Worm (Caenorhabditis elegans) whole organism, L1 larva: ENCODE measurements around the gene Y38A10A.11.
A peak's percentile ranks its signal among the peaks of the same experiment; 100 is the strongest.

Experiments
- C16A3.4 ChIP-seq: fragments of 150-350 bp; optimal IDR thresholded peaks from 2 replicates; lab custom pipeline; 2014; ENCODE audit warnings: missing biosample characterization, missing genetic modification characterization
- C34B4.2 ChIP-seq: sonication (generic microtip); optimal IDR thresholded peaks from 2 replicates; lab custom pipeline; 2017; ENCODE audit warnings: mild to moderate bottlenecking, missing genetic modification characterization, missing compliant biosample characterization
- aly-2 ChIP-seq: fragments of 150-350 bp; optimal IDR thresholded peaks from 2 replicates; lab custom pipeline; 2014; ENCODE audit warnings: missing biosample characterization, missing genetic modification characterization
- ama-1 ChIP-seq: fragments of 150-350 bp; optimal IDR thresholded peaks from 2 replicates; lab custom pipeline; 2014
- blmp-1 ChIP-seq: fragments of 150-350 bp; optimal IDR thresholded peaks from 2 replicates; lab custom pipeline; 2014; ENCODE audit warnings: missing biosample characterization, missing genetic modification characterization
- ceh-63 ChIP-seq: fragments of 200-800 bp; sonication (Bioruptor generic); optimal IDR thresholded peaks from 2 replicates; lab custom pipeline; 2018; ENCODE audit warnings: mild to moderate bottlenecking, missing genetic modification characterization, missing compliant biosample characterization
- ceh-88 ChIP-seq: fragments of 200-800 bp; sonication (Bioruptor generic); IDR thresholded peaks from 2 replicates; pipeline ENCODE4 v1.3.6; 2022; ENCODE audit warnings: missing genetic modification characterization, missing compliant biosample characterization
- ces-1 ChIP-seq: fragments of 150-350 bp; optimal IDR thresholded peaks from 2 replicates; lab custom pipeline; 2014; ENCODE audit warnings: missing biosample characterization, missing genetic modification reagents, missing genetic modification characterization
- dpl-1 ChIP-seq, 3 experiments: fragments of 150-350 bp in 2 of 3; sonication (generic microtip) in 1 of 3; optimal IDR thresholded peaks; 2 replicates each; lab custom pipeline; 2014 to 2017; ENCODE audit warnings: missing biosample characterization in 3 of 3, missing genetic modification characterization in 3 of 3, missing genetic modification reagents in 3 of 3
- dsc-1 ChIP-seq: sonication (generic microtip); optimal IDR thresholded peaks from 2 replicates; lab custom pipeline; 2016; ENCODE audit warnings: mild to moderate bottlenecking, missing genetic modification characterization, missing compliant biosample characterization
- efl-1 ChIP-seq, 4 experiments: fragments of 150-350 bp; optimal IDR thresholded peaks in 3 of 4; peaks in 1 of 4; 1 replicate in 1 of 4; 2 replicates in 3 of 4; lab custom pipeline; 2014; ENCODE audit warnings: missing biosample characterization in 2 of 4, missing genetic modification characterization in 2 of 4, missing genetic modification reagents in 2 of 4
- egl-13 ChIP-seq: sonication (generic microtip); optimal IDR thresholded peaks from 2 replicates; lab custom pipeline; 2016; ENCODE audit warnings: missing genotype, missing genetic modification reagents, missing genetic modification characterization, missing compliant biosample characterization
- egl-27 ChIP-seq, 2 experiments: fragments of 150-350 bp in 1 of 2; sonication (generic microtip); optimal IDR thresholded peaks; 3 replicates each; lab custom pipeline; 2017 to 2018; ENCODE audit warnings: missing biosample characterization in 2 of 2, missing genetic modification characterization in 2 of 2, missing genetic modification reagents in 2 of 2
- elt-2 ChIP-seq: sonication (generic microtip); optimal IDR thresholded peaks from 2 replicates; lab custom pipeline; 2016; ENCODE audit warnings: missing genetic modification characterization, mild to moderate bottlenecking, inconsistent platforms, missing compliant biosample characterization, missing genetic modification reagents
- elt-3 ChIP-seq, 6 experiments: fragments of 150-350 bp in 1 of 6; sonication (generic microtip); optimal IDR thresholded peaks; 2 replicates each; lab custom pipeline; 2017 to 2018; ENCODE audit warnings: missing biosample characterization in 6 of 6, missing genetic modification characterization in 6 of 6, inconsistent platforms in 1 of 6
- fkh-10 ChIP-seq: sonication (generic microtip); optimal IDR thresholded peaks from 2 replicates; lab custom pipeline; 2017; ENCODE audit warnings: missing biosample characterization, missing genetic modification reagents, missing genetic modification characterization
- fkh-8 ChIP-seq: sonication (generic microtip); optimal IDR thresholded peaks from 2 replicates; lab custom pipeline; 2016; ENCODE audit warnings: mild to moderate bottlenecking, missing genetic modification characterization, missing compliant biosample characterization
- irx-1 ChIP-seq: sonication (generic microtip); optimal IDR thresholded peaks from 2 replicates; lab custom pipeline; 2016; ENCODE audit warnings: missing genetic modification characterization, missing compliant biosample characterization
- isw-1 ChIP-seq: fragments of 200-800 bp; sonication (Bioruptor generic); IDR thresholded peaks from 2 replicates; pipeline ENCODE4 v1.3.6; 2022; ENCODE audit warnings: missing genetic modification characterization, missing compliant biosample characterization
- jun-1 ChIP-seq: fragments of 150-350 bp; optimal IDR thresholded peaks from 2 replicates; lab custom pipeline; 2014; ENCODE audit warnings: missing biosample characterization, missing genetic modification reagents, missing genetic modification characterization
- lin-14 ChIP-seq: fragments of 200-800 bp; sonication (Bioruptor generic); optimal IDR thresholded peaks from 2 replicates; lab custom pipeline; 2018; ENCODE audit warnings: mild to moderate bottlenecking, missing genetic modification characterization, moderate library complexity, missing compliant biosample characterization
- lin-35 ChIP-seq, 2 experiments: fragments of 150-350 bp; optimal IDR thresholded peaks; 2 replicates each; lab custom pipeline; 2014; ENCODE audit warnings: missing biosample characterization in 2 of 2, missing genetic modification characterization in 2 of 2, missing genetic modification reagents in 2 of 2
- lir-3 ChIP-seq: sonication (generic microtip); optimal IDR thresholded peaks from 2 replicates; lab custom pipeline; 2016; ENCODE audit warnings: mild to moderate bottlenecking, missing genetic modification characterization, moderate library complexity, missing compliant biosample characterization; ENCODE audit not compliant: poor library complexity
- lsy-2 ChIP-seq, 2 experiments: fragments of 150-350 bp; optimal IDR thresholded peaks; 2 replicates each; lab custom pipeline; 2014; ENCODE audit warnings: missing biosample characterization in 2 of 2, missing genetic modification characterization in 2 of 2
- mab-9 ChIP-seq: fragments of 200-800 bp; sonication (Bioruptor generic); IDR thresholded peaks from 2 replicates; pipeline ENCODE4 v1.3.6; 2022; ENCODE audit warnings: missing genetic modification reagents, missing genetic modification characterization, missing compliant biosample characterization
- mef-2 ChIP-seq: fragments of 150-350 bp; optimal IDR thresholded peaks from 2 replicates; lab custom pipeline; 2014; ENCODE audit warnings: missing biosample characterization, missing genetic modification characterization
- nhr-20 ChIP-seq: sonication (generic microtip); optimal IDR thresholded peaks from 2 replicates; lab custom pipeline; 2016; ENCODE audit warnings: mild to moderate bottlenecking, missing genetic modification characterization, missing compliant biosample characterization
- nhr-47 ChIP-seq: sonication (generic microtip); optimal IDR thresholded peaks from 2 replicates; lab custom pipeline; 2016; ENCODE audit warnings: mild to moderate bottlenecking, missing genetic modification characterization, moderate library complexity, missing compliant biosample characterization
- nhr-76 ChIP-seq: sonication (generic microtip); optimal IDR thresholded peaks from 2 replicates; lab custom pipeline; 2017; ENCODE audit warnings: missing biosample characterization, missing genetic modification characterization
- pag-3 ChIP-seq: sonication (generic microtip); optimal IDR thresholded peaks from 2 replicates; lab custom pipeline; 2017; ENCODE audit warnings: missing genetic modification characterization, mild to moderate bottlenecking, missing compliant biosample characterization, antibody characterized with exemption, borderline replicate concordance; ENCODE audit not compliant: insufficient read depth
- pax-3 ChIP-seq: fragments of 200-800 bp; sonication (Bioruptor generic); optimal IDR thresholded peaks from 2 replicates; lab custom pipeline; 2018; ENCODE audit warnings: mild to moderate bottlenecking, missing genetic modification characterization, moderate library complexity, missing compliant biosample characterization
- pqm-1 ChIP-seq: sonication (generic microtip); optimal IDR thresholded peaks from 3 replicates; lab custom pipeline; 2017; ENCODE audit warnings: missing biosample characterization, missing genetic modification characterization
- skn-1 ChIP-seq: fragments of 150-350 bp; optimal IDR thresholded peaks from 2 replicates; lab custom pipeline; 2014; ENCODE audit warnings: missing biosample characterization, missing genetic modification characterization
- snpc-4 ChIP-seq: fragments of 150-350 bp; optimal IDR thresholded peaks from 2 replicates; lab custom pipeline; 2014; ENCODE audit warnings: missing biosample characterization, missing genetic modification characterization
- swsn-7 ChIP-seq: sonication (generic microtip); optimal IDR thresholded peaks from 2 replicates; lab custom pipeline; 2016; ENCODE audit warnings: missing genetic modification characterization, missing compliant biosample characterization
- tbx-2 ChIP-seq: sonication (generic microtip); optimal IDR thresholded peaks from 2 replicates; lab custom pipeline; 2016; ENCODE audit warnings: missing genetic modification characterization, missing compliant biosample characterization
- tlp-1 ChIP-seq: fragments of 150-350 bp; optimal IDR thresholded peaks from 2 replicates; lab custom pipeline; 2014; ENCODE audit warnings: missing biosample characterization, missing genetic modification characterization
- unc-30 ChIP-seq: sonication (generic microtip); optimal IDR thresholded peaks from 2 replicates; lab custom pipeline; 2017; ENCODE audit warnings: missing biosample characterization, missing genetic modification characterization
- unc-86 ChIP-seq: sonication (generic microtip); optimal IDR thresholded peaks from 2 replicates; lab custom pipeline; 2016; ENCODE audit warnings: missing genetic modification characterization, missing compliant biosample characterization
- vab-15 ChIP-seq: sonication (generic microtip); optimal IDR thresholded peaks from 2 replicates; lab custom pipeline; 2017; ENCODE audit warnings: missing genotype, mild to moderate bottlenecking, missing genetic modification characterization, missing compliant biosample characterization
- zag-1 ChIP-seq: fragments of 150-350 bp; optimal IDR thresholded peaks from 2 replicates; lab custom pipeline; 2014; ENCODE audit warnings: missing biosample characterization, missing genetic modification characterization
- zip-4 ChIP-seq: fragments of 200-800 bp; sonication (Bioruptor generic); optimal IDR thresholded peaks from 2 replicates; lab custom pipeline; 2018; ENCODE audit warnings: mild to moderate bottlenecking, missing genetic modification characterization, moderate library complexity, missing compliant biosample characterization
- ztf-11 ChIP-seq, 2 experiments: sonication (generic microtip); optimal IDR thresholded peaks; 2 replicates each; lab custom pipeline; 2016 to 2017; ENCODE audit warnings: missing genetic modification characterization in 2 of 2, missing biosample characterization in 1 of 2, missing compliant biosample characterization in 1 of 2
- ztf-4 ChIP-seq: fragments of 150-350 bp; optimal IDR thresholded peaks from 2 replicates; lab custom pipeline; 2014; ENCODE audit warnings: missing biosample characterization, missing genetic modification characterization

Y38A10A.11 gene

ce11 chrV:6105374-6105773, 2.0 kb upstream of the Y38A10A.11 start, which contains the start of gene atf-8:
Gene atf-8, plus strand, starts transcription at chrV:6105607.
- TF ChIP-seq blmp-1 (tag; lab: Kevin White, UChicago) (peak; percentile 100), pag-3 (no peak)
- TF ChIP-seq, all 84 proteins: peak for 1

ce11 chrV:6101243-6101898, 2.0 kb downstream of the Y38A10A.11 start:
- no peak for TF ChIP-seq C34B4.2 (tag; lab: Kevin White, UChicago)
- TF ChIP-seq ceh-63 (GFP tag; lab: Kevin White, UChicago) = no peak
- peak in 1 of 2 experiments; percentile 80 for TF ChIP-seq lsy-2 (tag; optimal IDR thresholded peaks at IDR 0.05; lab: Kevin White, UChicago)
- peak; percentile 18 to 33 for TF ChIP-seq lin-35 (GFP tag; optimal IDR thresholded peaks at IDR 0.05; lab: Kevin White, UChicago)
- no peak for TF ChIP-seq swsn-7 (tag; lab: Kevin White, UChicago)
- TF ChIP-seq ztf-11 (tag; optimal IDR thresholded peaks at IDR 0.05; lab: Kevin White, UChicago) = no peak
- no peak for TF ChIP-seq unc-86 (tag; lab: Kevin White, UChicago)
- TF ChIP-seq dpl-1 (GFP tag; optimal IDR thresholded peaks at IDR 0.05; lab: Kevin White, UChicago) = peak in 2 of 3 experiments; percentile 20 to 63
- TF ChIP-seq elt-3 (tag; optimal IDR thresholded peaks at IDR 0.05; lab: Kevin White, UChicago) = peak in 1 of 6 experiments; percentile 4
- peak; percentile 60 for TF ChIP-seq elt-2 (tag; lab: Kevin White, UChicago)
- no peak for TF ChIP-seq tbx-2
- no peak for TF ChIP-seq ztf-4 (tag; lab: Kevin White, UChicago)
- no peak for TF ChIP-seq lin-14 (GFP tag; lab: Kevin White, UChicago)
- no peak for TF ChIP-seq lir-3 (tag; lab: Kevin White, UChicago)
- TF ChIP-seq skn-1 (tag; lab: Kevin White, UChicago) = no peak
- TF ChIP-seq C16A3.4 = no peak
- TF ChIP-seq ama-1 (lab: Kevin White, UChicago) = no peak
- peak; percentile 8 to 25 for TF ChIP-seq efl-1 (optimal IDR thresholded peaks at IDR 0.05; lab: Kevin White, UChicago)
- peak; percentile 54 to 80 for TF ChIP-seq efl-1 (GFP tag; optimal IDR thresholded peaks at IDR 0.05 in 1 of 2; lab: Kevin White, UChicago)
- TF ChIP-seq tlp-1 = no peak

- no peak for TF ChIP-seq zag-1
- TF ChIP-seq pax-3 (tag; lab: Kevin White, UChicago) = peak; percentile 92
- peak; percentile 98 for TF ChIP-seq lin-14 (GFP tag; lab: Kevin White, UChicago)
- peak; percentile 52 for TF ChIP-seq aly-2 (tag; lab: Kevin White, UChicago)
- TF ChIP-seq egl-27 (tag; optimal IDR thresholded peaks at IDR 0.05; lab: Kevin White, UChicago) = peak; percentile 26 to 73
- TF ChIP-seq ces-1 (GFP tag; lab: Kevin White, UChicago) = no peak
- peak; percentile 88 for TF ChIP-seq lin-35 (GFP tag; optimal IDR thresholded peaks at IDR 0.05; lab: Kevin White, UChicago)
- peak; percentile 94 for TF ChIP-seq dsc-1 (tag; lab: Kevin White, UChicago)
- peak; percentile 71 for TF ChIP-seq nhr-76 (tag; lab: Kevin White, UChicago)
- TF ChIP-seq ceh-88 (GFP tag; lab: Robert Waterston, UW) = peak; percentile 44
- TF ChIP-seq vab-15 = no peak
- TF ChIP-seq nhr-20 (tag; lab: Kevin White, UChicago) = peak; percentile 97
- TF ChIP-seq ztf-11 (tag; optimal IDR thresholded peaks at IDR 0.05; lab: Kevin White, UChicago) = peak in 1 of 2 experiments; percentile 93
- TF ChIP-seq pag-3 = no peak
- TF ChIP-seq mab-9 (GFP tag; lab: Robert Waterston, UW) = peak; percentile 85
- TF ChIP-seq efl-1 (optimal IDR thresholded peaks at IDR 0.05; lab: Kevin White, UChicago) = peak; percentile 88 to 89
- TF ChIP-seq efl-1 (GFP tag; optimal IDR thresholded peaks at IDR 0.05 in 1 of 2; lab: Kevin White, UChicago) = peak; percentile 78 to 98
- peak; percentile 96 for TF ChIP-seq fkh-8 (tag; lab: Kevin White, UChicago)
- peak; percentile 74 for TF ChIP-seq fkh-10 (GFP tag; lab: Kevin White, UChicago)
- peak; percentile 79 for TF ChIP-seq C16A3.4
- TF ChIP-seq isw-1 (GFP tag; lab: Robert Waterston, UW) = peak; percentile 95
- TF ChIP-seq blmp-1 (tag; lab: Kevin White, UChicago) = peak; percentile 72
- TF ChIP-seq mef-2 (tag; lab: Kevin White, UChicago) = peak; percentile 67
- TF ChIP-seq lir-3 (tag; lab: Kevin White, UChicago) = peak; percentile 69
- peak; percentile 92 for TF ChIP-seq egl-13 (tag; lab: Kevin White, UChicago)
- TF ChIP-seq pqm-1 = no peak
- TF ChIP-seq elt-2 (tag; lab: Kevin White, UChicago) = peak; percentile 93
- TF ChIP-seq dpl-1 (GFP tag; optimal IDR thresholded peaks at IDR 0.05; lab: Kevin White, UChicago) = peak; percentile 79 to 83 (median 82)
- TF ChIP-seq jun-1 = peak; percentile 84
- peak; percentile 73 for TF ChIP-seq skn-1 (tag; lab: Kevin White, UChicago)
- TF ChIP-seq snpc-4 (tag; lab: Kevin White, UChicago) = peak; percentile 63
- peak; percentile 87 for TF ChIP-seq zip-4 (GFP tag; lab: Kevin White, UChicago)
- TF ChIP-seq unc-30 (tag; lab: Kevin White, UChicago) = no peak
- TF ChIP-seq nhr-47 = peak; percentile 97
- TF ChIP-seq irx-1 = peak; percentile 80
These were observed 2.8 kb downstream of the Y38A10A.11 start, which contains the start of gene crt-1 for ce11 chrV:6100492-6101004. Gene crt-1, minus strand, starts transcription at chrV:6100542.
